Worm (Caenorhabditis elegans): ENCODE measurements around the gene C01G10.9.

C01G10.9 gene

DNA sequence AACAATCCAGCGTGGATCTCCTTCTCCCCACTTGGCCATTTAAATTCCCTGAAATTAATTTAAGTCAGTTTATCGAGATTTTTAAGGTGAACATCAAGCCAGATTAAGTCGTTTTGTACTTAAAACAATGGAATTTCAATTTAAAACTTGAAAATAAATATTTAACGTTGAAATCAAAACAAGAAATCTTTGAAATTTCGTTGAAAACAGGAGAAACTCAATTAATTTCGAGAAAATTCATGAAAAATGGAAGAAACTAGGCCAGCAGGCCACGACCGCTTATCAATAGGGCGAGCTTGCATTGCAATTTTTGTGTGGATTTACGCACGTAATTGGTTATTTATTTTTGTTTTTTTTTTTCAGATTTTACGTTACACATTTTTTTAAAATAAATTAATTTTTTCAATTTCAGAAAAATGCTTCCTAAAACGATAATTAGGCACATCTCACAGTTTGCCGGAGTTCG is 3.0 kb downstream of the C01G10.9 start, which contains the start of the genes ahsa-1 and C01G10.7:
TSS of gene ahsa-1 (minus strand) at position 51 of the 466 bp plus-strand sequence.
TSS of gene C01G10.7 (plus strand) at position 413 of the 466 bp plus-strand sequence.
- TF ChIP-seq syd-9 (tag; optimal IDR thresholded peaks at IDR 0.05) (peak; percentile 10), hlh-15 (tag; optimal IDR thresholded peaks at IDR 0.05) (no peak), ahr-1 (tag; optimal IDR thresholded peaks at IDR 0.05) (peak; percentile 48), hlh-6 (tag; optimal IDR thresholded peaks at IDR 0.05) (peak; percentile 15), sox-4 (tag; optimal IDR thresholded peaks at IDR 0.05) (no peak), T23F11.4 (GFP tag; optimal IDR thresholded peaks at IDR 0.05) (no peak), hlh-8 (tag; optimal IDR thresholded peaks at IDR 0.05) (peak; percentile 86), pha-4 (tag; optimal IDR thresholded peaks at IDR 0.05) (no peak), ceh-19 (GFP tag; optimal IDR thresholded peaks at IDR 0.05) (peak; percentile 21), pha-2 (tag; optimal IDR thresholded peaks at IDR 0.05) (peak; percentile 31), dmd-4 (tag; optimal IDR thresholded peaks at IDR 0.05; ENCODE audit: borderline replicate concordance) (no peak), ets-4 (tag; optimal IDR thresholded peaks at IDR 0.05) (peak; percentile 97), madf-2 (tag; optimal IDR thresholded peaks at IDR 0.05) (peak; percentile 35), pqm-1 (tag; optimal IDR thresholded peaks at IDR 0.05) (peak; percentile 93), elt-2 (tag; optimal IDR thresholded peaks at IDR 0.05) (peak; percentile 76), unc-42 (tag; optimal IDR thresholded peaks at IDR 0.05) (peak; percentile 98), ref-2 (tag; optimal IDR thresholded peaks at IDR 0.05) (peak; percentile 84), gmeb-2 (tag; optimal IDR thresholded peaks at IDR 0.05) (peak; percentile 15), sdc-2 (tag; optimal IDR thresholded peaks at IDR 0.05) (peak; percentile 51), C08G9.2 (tag; optimal IDR thresholded peaks at IDR 0.05) (peak; percentile 94), C38D4.7 (GFP tag; optimal IDR thresholded peaks at IDR 0.05) (no peak), lin-11 (tag; optimal IDR thresholded peaks at IDR 0.05) (no peak), unc-86 (tag; optimal IDR thresholded peaks at IDR 0.05) (peak; percentile 72), nfya-1 (tag; optimal IDR thresholded peaks at IDR 0.05) (peak; percentile 83), mec-3 (tag; optimal IDR thresholded peaks at IDR 0.05; ENCODE audit: borderline replicate concordance) (peak; percentile 85), fkh-6 (tag; optimal IDR thresholded peaks at IDR 0.05) (peak; percentile 62), fkh-10 (GFP tag; optimal IDR thresholded peaks at IDR 0.05) (no peak), pros-1 (tag; optimal IDR thresholded peaks at IDR 0.05) (no peak), npax-4 (tag; optimal IDR thresholded peaks at IDR 0.05) (no peak), zip-5 (tag; optimal IDR thresholded peaks at IDR 0.05) (peak; percentile 76), ceh-30 (tag; optimal IDR thresholded peaks at IDR 0.05) (peak; percentile 67), pax-1 (tag; optimal IDR thresholded peaks at IDR 0.05) (peak; percentile 40), lim-6 (tag; optimal IDR thresholded peaks at IDR 0.05) (peak; percentile 89), ceh-31 (tag; optimal IDR thresholded peaks at IDR 0.05) (peak; percentile 98), pag-3 (tag; optimal IDR thresholded peaks at IDR 0.05; ENCODE audit: borderline replicate concordance) (no peak), ceh-2 (tag; optimal IDR thresholded peaks at IDR 0.05) (peak; percentile 97), dve-1 (tag; optimal IDR thresholded peaks at IDR 0.05) (peak; percentile 18), sox-2 (GFP tag; IDR thresholded peaks at IDR 0.05) (no peak), tbx-2 (tag; optimal IDR thresholded peaks at IDR 0.05) (peak; percentile 96), ceh-22 (tag; optimal IDR thresholded peaks at IDR 0.05) (no peak), unc-3 (GFP tag; conservative IDR thresholded peaks at IDR 0.05) (peak; percentile 40; the same call in 1 of the 2 replicates), unc-3 (tag; optimal IDR thresholded peaks at IDR 0.05) (peak; percentile 0), odd-2 (tag; optimal IDR thresholded peaks at IDR 0.05) (no peak), hlh-30 (tag; optimal IDR thresholded peaks at IDR 0.05; ENCODE audit: insufficient read depth) (no peak), K02D7.2 (tag; optimal IDR thresholded peaks at IDR 0.05) (no peak), che-1 (tag; optimal IDR thresholded peaks at IDR 0.05) (no peak), Y22D7AL.16 (tag; optimal IDR thresholded peaks at IDR 0.05) (no peak), ztf-16 (tag; optimal IDR thresholded peaks at IDR 0.05) (peak; percentile 70), nhr-232 (tag; optimal IDR thresholded peaks at IDR 0.05) (no peak), ceh-24 (tag; optimal IDR thresholded peaks at IDR 0.05) (no peak), ttx-3 (tag; optimal IDR thresholded peaks at IDR 0.05) (peak; percentile 63), ceh-9 (tag; optimal IDR thresholded peaks at IDR 0.05) (no peak), ceh-18 (tag; optimal IDR thresholded peaks at IDR 0.05) (peak; percentile 81), rnt-1 (tag; optimal IDR thresholded peaks at IDR 0.05) (peak; percentile 80)

Measured in whole organism, late embryonic.